Fruit fly (Drosophila melanogaster): ENCODE data around the gene CCHa1.

Gene CCHa1

dm6 chr3R:14056320-14057053 is 40.1 kb downstream of the CCHa1 start, which contains the start of gene foxo:
foxo (plus strand) TSS chr3R:14056945.
- TF ChIP-seq toe (GFP tag; optimal IDR thresholded peaks at IDR 0.05) = peak; percentile 24
- TF ChIP-seq CG7045 (GFP tag; optimal IDR thresholded peaks at IDR 0.05) = peak; percentile 58
- peak; percentile 66 for TF ChIP-seq CG7101 (tag; optimal IDR thresholded peaks at IDR 0.05)
- TF ChIP-seq Crg-1 (GFP tag; optimal IDR thresholded peaks at IDR 0.05) = no peak
- peak; percentile 28 for TF ChIP-seq pad (GFP tag; optimal IDR thresholded peaks at IDR 0.05)
- TF ChIP-seq Hr96 (GFP tag; optimal IDR thresholded peaks at IDR 0.05) = no peak
- TF ChIP-seq CG1620 (GFP tag; optimal IDR thresholded peaks at IDR 0.05) = peak; percentile 20
- TF ChIP-seq CG5204 (GFP tag; optimal IDR thresholded peaks at IDR 0.05) = peak; percentile 48
- peak; percentile 57 for TF ChIP-seq CG12768 (GFP tag; optimal IDR thresholded peaks at IDR 0.05)
- no peak for TF ChIP-seq cnc (optimal IDR thresholded peaks at IDR 0.05)
- TF ChIP-seq CG14711 (tag; optimal IDR thresholded peaks at IDR 0.05) = peak; percentile 73
- TF ChIP-seq ovo (GFP tag; optimal IDR thresholded peaks at IDR 0.05) = no peak
- peak; percentile 66 for TF ChIP-seq bab1 (GFP tag; optimal IDR thresholded peaks at IDR 0.05)
- peak; percentile 71 for TF ChIP-seq cic (GFP tag; optimal IDR thresholded peaks at IDR 0.05)
- TF ChIP-seq CG11617 (GFP tag; optimal IDR thresholded peaks at IDR 0.05) = peak; percentile 84
- TF ChIP-seq tj (GFP tag; optimal IDR thresholded peaks at IDR 0.05) = no peak
- peak; percentile 80 for TF ChIP-seq CG33017 (tag; optimal IDR thresholded peaks at IDR 0.05)
- peak; percentile 77 for TF ChIP-seq kay (GFP tag; ENCODE audit: borderline replicate concordance)
- no peak for TF ChIP-seq Clk (GFP tag; optimal IDR thresholded peaks at IDR 0.05)
- TF ChIP-seq Mnt (GFP tag; optimal IDR thresholded peaks at IDR 0.05) = peak; percentile 99

DNA sequence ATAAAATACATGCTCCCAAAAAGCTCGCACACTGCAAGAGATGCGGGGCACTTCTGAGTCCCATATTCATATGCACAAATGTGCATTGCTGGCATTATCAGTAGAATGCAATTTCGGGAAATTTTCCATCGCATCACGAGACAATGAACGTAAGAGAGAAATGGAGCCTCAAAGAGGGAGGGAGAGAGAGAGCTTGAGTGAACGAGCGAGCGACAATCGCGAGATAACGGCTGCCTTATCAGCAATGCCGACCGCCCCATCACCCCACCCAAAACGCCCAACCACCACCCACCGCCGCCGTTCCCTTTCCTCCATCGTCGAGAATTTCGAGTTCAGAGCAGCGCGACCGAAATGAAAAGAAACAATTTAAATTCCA is 40.7 kb downstream of the CCHa1 start:
- no peak for TF ChIP-seq Hr96 (GFP tag; optimal IDR thresholded peaks at IDR 0.05)
- no peak for TF ChIP-seq CG7101 (tag; optimal IDR thresholded peaks at IDR 0.05)
- TF ChIP-seq ovo (GFP tag; optimal IDR thresholded peaks at IDR 0.05) = peak; percentile 50
- peak; percentile 16 for TF ChIP-seq CG12768 (GFP tag; optimal IDR thresholded peaks at IDR 0.05)
- no peak for TF ChIP-seq CG33017 (tag; optimal IDR thresholded peaks at IDR 0.05)
- TF ChIP-seq cic (GFP tag; optimal IDR thresholded peaks at IDR 0.05) = peak; percentile 93
- no peak for TF ChIP-seq CG7045 (GFP tag; optimal IDR thresholded peaks at IDR 0.05)
- peak; percentile 23 for TF ChIP-seq pad (GFP tag; optimal IDR thresholded peaks at IDR 0.05)
- no peak for TF ChIP-seq CG5204 (GFP tag; optimal IDR thresholded peaks at IDR 0.05)
- no peak for TF ChIP-seq CG1620 (GFP tag; optimal IDR thresholded peaks at IDR 0.05)
- TF ChIP-seq Mnt (GFP tag; optimal IDR thresholded peaks at IDR 0.05) = peak; percentile 68
- no peak for TF ChIP-seq CG11617 (GFP tag; optimal IDR thresholded peaks at IDR 0.05)
- TF ChIP-seq Clk (GFP tag; optimal IDR thresholded peaks at IDR 0.05) = peak; percentile 58
- TF ChIP-seq tj (GFP tag; optimal IDR thresholded peaks at IDR 0.05) = peak; percentile 95

dm6 chr3R:14054103-14054502 is 42.5 kb downstream of the CCHa1 start:
- TF ChIP-seq pad (GFP tag; optimal IDR thresholded peaks at IDR 0.05) (no peak), cnc (optimal IDR thresholded peaks at IDR 0.05) (no peak), tj (GFP tag; optimal IDR thresholded peaks at IDR 0.05) (peak; percentile 90), Crg-1 (GFP tag; optimal IDR thresholded peaks at IDR 0.05) (no peak), CG7101 (tag; optimal IDR thresholded peaks at IDR 0.05) (no peak), CG12768 (GFP tag; optimal IDR thresholded peaks at IDR 0.05) (no peak), bab1 (GFP tag; optimal IDR thresholded peaks at IDR 0.05) (no peak), toe (GFP tag; optimal IDR thresholded peaks at IDR 0.05) (no peak)

- no peak for TF ChIP-seq CG1620 (GFP tag; optimal IDR thresholded peaks at IDR 0.05)
- peak; percentile 76 for TF ChIP-seq ovo (GFP tag; optimal IDR thresholded peaks at IDR 0.05)
- peak; percentile 95 for TF ChIP-seq CG7045 (GFP tag; optimal IDR thresholded peaks at IDR 0.05)
- TF ChIP-seq CG5204 (GFP tag; optimal IDR thresholded peaks at IDR 0.05) = peak; percentile 70
- no peak for TF ChIP-seq cnc (optimal IDR thresholded peaks at IDR 0.05)
- TF ChIP-seq pad (GFP tag; optimal IDR thresholded peaks at IDR 0.05) = peak; percentile 79
- TF ChIP-seq toe (GFP tag; optimal IDR thresholded peaks at IDR 0.05) = peak; percentile 63
- TF ChIP-seq cic (GFP tag; optimal IDR thresholded peaks at IDR 0.05) = peak; percentile 88
- TF ChIP-seq CG11617 (GFP tag; optimal IDR thresholded peaks at IDR 0.05) = peak; percentile 85
- TF ChIP-seq bab1 (GFP tag; optimal IDR thresholded peaks at IDR 0.05) = peak; percentile 30
- peak; percentile 63 for TF ChIP-seq tj (GFP tag; optimal IDR thresholded peaks at IDR 0.05)
- TF ChIP-seq Mnt (GFP tag; optimal IDR thresholded peaks at IDR 0.05) = peak; percentile 53
- TF ChIP-seq CG7101 (tag; optimal IDR thresholded peaks at IDR 0.05) = peak; percentile 94
- peak; percentile 94 for TF ChIP-seq CG33017 (tag; optimal IDR thresholded peaks at IDR 0.05)
- peak; percentile 82 for TF ChIP-seq Clk (GFP tag; optimal IDR thresholded peaks at IDR 0.05)
- TF ChIP-seq kay (GFP tag; ENCODE audit: borderline replicate concordance) = peak; percentile 91
- peak; percentile 58 for TF ChIP-seq Hr96 (GFP tag; optimal IDR thresholded peaks at IDR 0.05)
- peak; percentile 92 for TF ChIP-seq CG12768 (GFP tag; optimal IDR thresholded peaks at IDR 0.05)
- peak; percentile 33 for TF ChIP-seq Crg-1 (GFP tag; optimal IDR thresholded peaks at IDR 0.05)
- TF ChIP-seq CG14711 (tag; optimal IDR thresholded peaks at IDR 0.05) = peak; percentile 89
Observed at dm6 chr3R:14053037-14053808, 43.4 kb downstream of the CCHa1 start.

- TF ChIP-seq bab1 (GFP tag; optimal IDR thresholded peaks at IDR 0.05) (no peak), CG33017 (tag; optimal IDR thresholded peaks at IDR 0.05) (peak; percentile 74), CG7101 (tag; optimal IDR thresholded peaks at IDR 0.05) (peak; percentile 75), CG14711 (tag; optimal IDR thresholded peaks at IDR 0.05) (peak; percentile 61), CG5204 (GFP tag; optimal IDR thresholded peaks at IDR 0.05) (peak; percentile 83), CG7045 (GFP tag; optimal IDR thresholded peaks at IDR 0.05) (peak; percentile 84), toe (GFP tag; optimal IDR thresholded peaks at IDR 0.05) (peak; percentile 62), CG1620 (GFP tag; optimal IDR thresholded peaks at IDR 0.05) (no peak), Clk (GFP tag; optimal IDR thresholded peaks at IDR 0.05) (peak; percentile 24), CG11617 (GFP tag; optimal IDR thresholded peaks at IDR 0.05) (peak; percentile 58), ovo (GFP tag; optimal IDR thresholded peaks at IDR 0.05) (no peak), Crg-1 (GFP tag; optimal IDR thresholded peaks at IDR 0.05) (peak; percentile 14), Hr96 (GFP tag; optimal IDR thresholded peaks at IDR 0.05) (peak; percentile 71), pad (GFP tag; optimal IDR thresholded peaks at IDR 0.05) (peak; percentile 49), cnc (optimal IDR thresholded peaks at IDR 0.05) (no peak), kay (GFP tag; ENCODE audit: borderline replicate concordance) (peak; percentile 6), Mnt (GFP tag; optimal IDR thresholded peaks at IDR 0.05) (peak; percentile 81), tj (GFP tag; optimal IDR thresholded peaks at IDR 0.05) (no peak), CG12768 (GFP tag; optimal IDR thresholded peaks at IDR 0.05) (peak; percentile 66), cic (GFP tag; optimal IDR thresholded peaks at IDR 0.05) (no peak)
Observed at dm6 chr3R:14052182-14053036, 44.2 kb downstream of the CCHa1 start.

All from whole organism, adult.